Fruit fly (Drosophila melanogaster) whole organism, adult: ENCODE data around the gene CG11438.

ENCODE experiments used
- CG11617 ChIP-seq: fragments of 200-800 bp; sonication (Bioruptor generic); optimal IDR thresholded peaks from 2 replicates; lab custom pipeline; 2017; ENCODE audit warnings: mild to moderate bottlenecking, missing biosample characterization, missing genetic modification reagents, missing genetic modification characterization
- CG12768 ChIP-seq: fragments of 200-800 bp; sonication (Bioruptor generic); optimal IDR thresholded peaks from 2 replicates; lab custom pipeline; 2017; ENCODE audit warnings: missing biosample characterization, missing genetic modification characterization, mild to moderate bottlenecking, moderate library complexity, missing genetic modification reagents
- CG14711 ChIP-seq: fragments of 200-800 bp; sonication (Bioruptor generic); optimal IDR thresholded peaks from 2 replicates; lab custom pipeline; 2018; ENCODE audit warnings: missing biosample characterization, mild to moderate bottlenecking, missing genetic modification characterization, moderate library complexity
- CG1620 ChIP-seq: fragments of 200-800 bp; sonication (Bioruptor generic); optimal IDR thresholded peaks from 2 replicates; lab custom pipeline; 2016; ENCODE audit warnings: missing biosample characterization, missing genetic modification characterization
- CG33017 ChIP-seq: fragments of 200-800 bp; sonication (Bioruptor generic); optimal IDR thresholded peaks from 2 replicates; lab custom pipeline; 2018; ENCODE audit warnings: missing biosample characterization, mild to moderate bottlenecking, missing genetic modification characterization, moderate library complexity
- CG5204 ChIP-seq: fragments of 200-800 bp; sonication (Bioruptor generic); optimal IDR thresholded peaks from 2 replicates; lab custom pipeline; 2016; ENCODE audit warnings: missing biosample characterization, missing genetic modification characterization
- CG7045 ChIP-seq: fragments of 200-800 bp; sonication (Bioruptor generic); optimal IDR thresholded peaks from 2 replicates; lab custom pipeline; 2017; ENCODE audit warnings: missing biosample characterization, mild to moderate bottlenecking, missing genetic modification characterization
- CG7101 ChIP-seq: fragments of 200-800 bp; sonication (Bioruptor generic); optimal IDR thresholded peaks from 2 replicates; lab custom pipeline; 2018; ENCODE audit warnings: missing biosample characterization, mild to moderate bottlenecking, missing genetic modification characterization, moderate library complexity
- Clk ChIP-seq: fragments of 200-800 bp; sonication (Bioruptor generic); optimal IDR thresholded peaks from 2 replicates; lab custom pipeline; 2017; ENCODE audit warnings: missing biosample characterization, missing genetic modification characterization
- Crg-1 ChIP-seq: fragments of 200-800 bp; sonication (Bioruptor generic); optimal IDR thresholded peaks from 2 replicates; lab custom pipeline; 2016; ENCODE audit warnings: missing biosample characterization, missing genetic modification characterization
- Hr96 ChIP-seq: fragments of 200-800 bp; sonication (Bioruptor generic); optimal IDR thresholded peaks from 2 replicates; lab custom pipeline; 2016; ENCODE audit warnings: missing biosample characterization, missing genetic modification characterization
- Mnt ChIP-seq: fragments of 200-800 bp; sonication (Bioruptor generic); optimal IDR thresholded peaks from 2 replicates; lab custom pipeline; 2016; ENCODE audit warnings: missing biosample characterization, mild to moderate bottlenecking, missing genetic modification characterization
- bab1 ChIP-seq: fragments of 200-800 bp; sonication (Bioruptor generic); optimal IDR thresholded peaks from 3 replicates; lab custom pipeline; 2019; ENCODE audit warnings: missing biosample characterization, mild to moderate bottlenecking, missing genetic modification characterization, moderate library complexity
- cic ChIP-seq: fragments of 200-800 bp; sonication (Bioruptor generic); optimal IDR thresholded peaks from 2 replicates; lab custom pipeline; 2017; ENCODE audit warnings: missing biosample characterization, mild to moderate bottlenecking, missing genetic modification characterization, moderate library complexity
- cnc ChIP-seq, 2 experiments: fragments of >200 bp; optimal IDR thresholded peaks; 2 replicates each; lab custom pipeline; 2017
- kay ChIP-seq: fragments of 200-800 bp; sonication (Bioruptor generic); peaks from one replicate; lab custom pipeline; 2016; ENCODE audit warnings: missing biosample characterization, missing genetic modification characterization, borderline replicate concordance
- ovo ChIP-seq: fragments of 200-800 bp; sonication (Bioruptor generic); optimal IDR thresholded peaks from 2 replicates; lab custom pipeline; 2016; ENCODE audit warnings: missing biosample characterization, missing genetic modification characterization
- pad ChIP-seq: fragments of 200-800 bp; sonication (Bioruptor generic); optimal IDR thresholded peaks from 3 replicates; lab custom pipeline; 2017; ENCODE audit warnings: missing biosample characterization, missing genetic modification characterization, mild to moderate bottlenecking, moderate library complexity, missing genetic modification reagents
- tj ChIP-seq: fragments of 200-800 bp; sonication (Bioruptor generic); optimal IDR thresholded peaks from 3 replicates; lab custom pipeline; 2017; ENCODE audit warnings: missing biosample characterization, mild to moderate bottlenecking, missing genetic modification characterization, moderate library complexity
- toe ChIP-seq: fragments of 200-800 bp; sonication (Bioruptor generic); optimal IDR thresholded peaks from 2 replicates; lab custom pipeline; 2016; ENCODE audit warnings: missing biosample characterization, missing genetic modification characterization

The CG11438 gene

DNA sequence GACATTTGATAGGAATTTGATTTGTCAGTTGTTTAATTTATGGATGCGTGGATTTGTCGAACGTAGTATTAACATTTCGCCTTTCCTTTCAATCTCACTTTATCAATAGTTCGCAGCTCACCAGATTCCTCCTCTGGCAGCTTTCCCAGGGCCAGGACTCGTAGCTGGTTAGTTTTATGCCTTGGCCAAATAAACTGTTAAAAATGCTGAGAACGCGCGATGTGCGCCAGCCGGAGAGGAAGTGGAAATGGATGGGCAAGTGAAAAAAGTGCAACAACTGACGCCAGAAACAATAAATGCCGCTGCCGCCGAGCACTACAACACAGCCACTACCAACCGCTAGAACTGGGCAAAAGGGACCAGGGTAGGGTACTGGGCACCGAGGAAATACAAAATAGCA lies 18.0 kb downstream of the CG11438 start:
- TF ChIP-seq CG12768 (GFP tag; lab: Kevin White, UChicago) (no peak), bab1 (GFP tag; lab: Kevin White, UChicago) (no peak), CG7045 (GFP tag; lab: Kevin White, UChicago) (no peak), Mnt (GFP tag; lab: Kevin White, UChicago) (no peak), Hr96 (GFP tag; lab: Kevin White, UChicago) (no peak), CG7101 (tag; lab: Kevin White, UChicago) (no peak), cic (no peak), pad (GFP tag; lab: Kevin White, UChicago) (no peak), CG14711 (tag; lab: Kevin White, UChicago) (no peak), ovo (GFP tag; lab: Kevin White, UChicago) (no peak), CG1620 (no peak), CG5204 (GFP tag; lab: Kevin White, UChicago) (no peak), kay (GFP tag; lab: Kevin White, UChicago) (no peak), CG11617 (GFP tag; lab: Kevin White, UChicago) (no peak), toe (no peak), tj (GFP tag; lab: Kevin White, UChicago) (no peak), cnc (optimal IDR thresholded peaks at IDR 0.05; lab: Kevin White, UChicago) (no peak), Clk (GFP tag; lab: Kevin White, UChicago) (no peak), Crg-1 (GFP tag; lab: Kevin White, UChicago) (no peak)

DNA sequence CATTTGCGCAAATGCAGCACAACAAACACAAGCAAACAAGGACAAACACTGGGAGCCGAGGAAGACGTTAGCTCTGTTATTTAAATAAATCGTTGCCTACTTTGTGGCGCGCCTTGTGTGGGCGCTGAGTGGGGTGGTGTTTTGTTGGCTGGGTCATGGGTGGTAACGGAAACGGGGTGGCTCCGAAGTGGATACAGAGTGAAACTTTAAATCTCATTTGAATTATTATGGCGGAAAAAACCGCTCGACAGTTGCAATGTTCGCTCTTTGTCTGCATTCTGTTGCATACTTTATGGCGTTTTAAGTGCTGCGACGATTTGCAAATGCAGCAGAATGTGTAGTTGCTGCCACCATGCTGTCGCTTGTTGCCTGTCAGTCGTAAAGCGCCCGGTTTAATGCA lies 32.2 kb downstream of the CG11438 start:
- TF ChIP-seq CG12768 (GFP tag; lab: Kevin White, UChicago): no peak

DNA sequence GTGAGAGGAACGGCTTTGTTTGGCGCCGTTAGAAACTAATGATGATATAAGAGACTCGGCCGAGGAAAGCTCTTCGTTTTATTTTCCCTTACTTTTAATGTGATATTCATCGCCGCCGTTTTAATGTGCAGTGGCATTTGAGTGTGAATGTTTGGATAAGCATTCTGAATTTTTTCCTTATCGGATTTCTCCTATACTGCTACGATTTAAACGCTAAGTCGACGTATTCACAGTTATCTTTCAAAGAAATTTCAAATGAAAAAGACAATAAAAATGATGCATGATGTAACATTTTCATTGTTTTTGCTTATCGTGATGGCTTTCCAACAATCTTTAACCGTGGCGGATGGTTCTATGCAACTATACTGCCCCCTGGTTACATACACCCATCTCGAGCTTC lies 35.9 kb downstream of the CG11438 start, which contains the start of gene CG43312:
CG43312 (plus strand) TSS at position 301 of the 400 bp plus-strand sequence.
- TF ChIP-seq Crg-1 (GFP tag; lab: Kevin White, UChicago) (no peak), cnc (optimal IDR thresholded peaks at IDR 0.05; lab: Kevin White, UChicago) (no peak), ovo (GFP tag; lab: Kevin White, UChicago) (no peak), CG7045 (GFP tag; lab: Kevin White, UChicago) (no peak), CG1620 (no peak), kay (GFP tag; lab: Kevin White, UChicago) (no peak), CG11617 (GFP tag; lab: Kevin White, UChicago) (no peak), tj (GFP tag; lab: Kevin White, UChicago) (no peak), bab1 (GFP tag; lab: Kevin White, UChicago) (no peak), CG7101 (tag; lab: Kevin White, UChicago) (no peak), Mnt (GFP tag; lab: Kevin White, UChicago) (no peak), Clk (GFP tag; lab: Kevin White, UChicago) (no peak)

DNA sequence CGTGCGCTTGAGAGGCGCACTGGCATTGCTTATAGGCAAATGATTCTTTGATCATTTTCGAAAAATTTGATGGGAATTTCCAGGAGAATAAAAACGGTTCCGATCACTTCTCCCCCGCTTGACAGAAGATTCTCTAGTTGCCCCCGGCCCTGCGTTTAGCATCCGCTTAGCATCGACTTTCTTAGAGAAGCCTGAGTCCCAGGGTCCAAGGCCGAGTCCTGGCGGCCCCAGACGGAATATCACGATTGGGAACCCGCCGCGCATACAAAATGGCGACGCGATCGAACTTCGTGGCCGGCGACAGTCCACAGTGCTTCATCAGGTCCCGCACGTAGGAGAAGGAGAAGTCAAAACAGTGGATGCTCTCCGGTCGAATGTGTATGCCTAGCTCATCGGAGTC lies 38.3 kb downstream of the CG11438 start, which contains the start of gene CG43331:
CG43331 (minus strand) TSS at position 101 of the 400 bp plus-strand sequence.
- no peak for TF ChIP-seq Hr96 (GFP tag; lab: Kevin White, UChicago)
- no peak for TF ChIP-seq CG7045 (GFP tag; lab: Kevin White, UChicago)
- TF ChIP-seq Mnt (GFP tag; lab: Kevin White, UChicago): no peak
- no peak for TF ChIP-seq ovo (GFP tag; lab: Kevin White, UChicago)
- no peak for TF ChIP-seq CG1620
- TF ChIP-seq CG14711 (tag; lab: Kevin White, UChicago): no peak

DNA sequence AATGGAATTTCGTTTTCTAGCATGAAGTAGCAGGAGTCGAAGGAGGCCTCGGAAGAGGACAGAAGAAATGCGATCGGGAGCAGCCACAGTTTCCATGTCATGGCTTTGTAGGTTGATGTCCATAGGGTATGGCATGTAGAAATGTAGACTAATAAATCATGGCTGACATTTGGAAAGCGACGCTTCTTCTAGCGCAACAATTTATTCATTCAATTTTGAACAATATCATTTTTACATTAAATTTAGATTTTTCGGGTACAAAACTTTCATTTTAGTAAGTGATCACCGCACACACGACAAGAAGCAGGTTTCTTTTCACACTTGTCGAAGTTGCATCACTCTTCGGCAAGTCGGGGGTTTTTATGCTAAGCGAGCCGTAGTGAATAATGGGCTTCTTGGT lies 38.9 kb downstream of the CG11438 start, which contains the start of gene CG43330:
CG43330 (minus strand) TSS at position 101 of the 400 bp plus-strand sequence.
- no peak for TF ChIP-seq CG1620
- no peak for TF ChIP-seq Hr96 (GFP tag; lab: Kevin White, UChicago)
- TF ChIP-seq tj (GFP tag; lab: Kevin White, UChicago): no peak
- TF ChIP-seq toe: no peak
- no peak for TF ChIP-seq Crg-1 (GFP tag; lab: Kevin White, UChicago)
- TF ChIP-seq cnc (optimal IDR thresholded peaks at IDR 0.05; lab: Kevin White, UChicago): no peak
- no peak for TF ChIP-seq pad (GFP tag; lab: Kevin White, UChicago)
- no peak for TF ChIP-seq ovo (GFP tag; lab: Kevin White, UChicago)
- no peak for TF ChIP-seq CG14711 (tag; lab: Kevin White, UChicago)

DNA sequence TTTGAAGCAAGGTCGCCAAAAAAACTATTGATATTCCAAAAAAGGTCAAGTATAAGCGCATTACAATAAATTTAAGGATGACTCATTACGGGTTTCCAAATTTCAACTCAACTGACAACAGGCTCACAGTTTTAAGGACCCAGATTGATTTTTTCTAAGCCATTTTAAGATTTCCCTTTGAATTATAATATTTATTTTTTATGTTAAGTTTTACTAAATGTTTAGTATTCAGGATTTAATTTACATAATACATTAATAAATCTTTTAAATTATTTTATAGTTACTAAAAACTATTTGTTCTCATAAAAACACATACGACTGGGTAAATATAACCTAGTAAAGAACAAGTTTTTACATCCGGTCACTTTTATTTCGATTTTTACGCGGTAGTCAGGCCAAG lies 39.7 kb downstream of the CG11438 start, which contains the start of gene CG43329:
CG43329 (minus strand) TSS at position 101 of the 400 bp plus-strand sequence.
- no peak for TF ChIP-seq Hr96 (GFP tag; lab: Kevin White, UChicago)
- TF ChIP-seq kay (GFP tag; lab: Kevin White, UChicago): no peak
- TF ChIP-seq Clk (GFP tag; lab: Kevin White, UChicago): no peak
- no peak for TF ChIP-seq CG5204 (GFP tag; lab: Kevin White, UChicago)
- no peak for TF ChIP-seq CG1620
- no peak for TF ChIP-seq CG7045 (GFP tag; lab: Kevin White, UChicago)
- no peak for TF ChIP-seq CG14711 (tag; lab: Kevin White, UChicago)
- no peak for TF ChIP-seq tj (GFP tag; lab: Kevin White, UChicago)
- no peak for TF ChIP-seq Mnt (GFP tag; lab: Kevin White, UChicago)
- no peak for TF ChIP-seq toe
- no peak for TF ChIP-seq CG33017
- no peak for TF ChIP-seq CG12768 (GFP tag; lab: Kevin White, UChicago)
- no peak for TF ChIP-seq bab1 (GFP tag; lab: Kevin White, UChicago)
- no peak for TF ChIP-seq CG7101 (tag; lab: Kevin White, UChicago)
- TF ChIP-seq cnc (optimal IDR thresholded peaks at IDR 0.05; lab: Kevin White, UChicago): no peak
- TF ChIP-seq ovo (GFP tag; lab: Kevin White, UChicago): no peak
- no peak for TF ChIP-seq cic
- no peak for TF ChIP-seq CG11617 (GFP tag; lab: Kevin White, UChicago)
- TF ChIP-seq pad (GFP tag; lab: Kevin White, UChicago): no peak
- TF ChIP-seq Crg-1 (GFP tag; lab: Kevin White, UChicago): no peak
